Worm (Caenorhabditis elegans) whole organism, midembryonic: ENCODE results near the gene Y48C3A.14.

ENCODE experiments used
- T22C8.4 ChIP-seq: fragments of 200-800 bp; sonication (Bioruptor generic); IDR thresholded peaks from 2 replicates; pipeline ENCODE4 v1.3.6; 2022; ENCODE audit warnings: missing genetic modification characterization, missing compliant biosample characterization
- cog-1 ChIP-seq: sonication (generic microtip); optimal IDR thresholded peaks from 2 replicates; lab custom pipeline; 2016; ENCODE audit warnings: missing genetic modification characterization, missing compliant biosample characterization
- flt-1 ChIP-seq: fragments of 200-800 bp; sonication (Bioruptor generic); IDR thresholded peaks from 2 replicates; pipeline ENCODE4 v1.3.6; 2022; ENCODE audit warnings: missing genetic modification characterization, missing compliant biosample characterization
- klf-2 ChIP-seq: fragments of 200-800 bp; sonication (Bioruptor generic); conservative IDR thresholded peaks from 2 replicates; pipeline ENCODE4 v1.3.6; 2022; ENCODE audit warnings: missing genetic modification reagents, missing genetic modification characterization, missing compliant biosample characterization
- med-1 ChIP-seq: sonication (generic microtip); optimal IDR thresholded peaks from 2 replicates; lab custom pipeline; 2017; ENCODE audit warnings: missing genetic modification characterization, mild to moderate bottlenecking, missing compliant biosample characterization, antibody characterized with exemption, missing genetic modification reagents; ENCODE audit not compliant: insufficient read depth
- ref-1 ChIP-seq: fragments of 200-800 bp; sonication (Bioruptor generic); conservative IDR thresholded peaks from 2 replicates; pipeline ENCODE4 v1.3.6; 2022; ENCODE audit warnings: missing genetic modification reagents, missing genetic modification characterization, missing compliant biosample characterization
- tab-1 ChIP-seq: fragments of 200-800 bp; sonication (Bioruptor generic); IDR thresholded peaks from 2 replicates; pipeline ENCODE4 v1.3.6; 2022; ENCODE audit warnings: missing genetic modification characterization, missing compliant biosample characterization
- ztf-23 ChIP-seq: fragments of 200-800 bp; sonication (Bioruptor generic); IDR thresholded peaks from 2 replicates; pipeline ENCODE4 v1.3.6; 2022; ENCODE audit warnings: missing genetic modification reagents, missing genetic modification characterization, missing compliant biosample characterization
- ztf-29 ChIP-seq: fragments of 200-800 bp; sonication (Bioruptor generic); IDR thresholded peaks from 2 replicates; pipeline ENCODE4 v1.3.6; 2022; ENCODE audit warnings: missing genetic modification reagents, missing genetic modification characterization, missing compliant biosample characterization

DNA sequence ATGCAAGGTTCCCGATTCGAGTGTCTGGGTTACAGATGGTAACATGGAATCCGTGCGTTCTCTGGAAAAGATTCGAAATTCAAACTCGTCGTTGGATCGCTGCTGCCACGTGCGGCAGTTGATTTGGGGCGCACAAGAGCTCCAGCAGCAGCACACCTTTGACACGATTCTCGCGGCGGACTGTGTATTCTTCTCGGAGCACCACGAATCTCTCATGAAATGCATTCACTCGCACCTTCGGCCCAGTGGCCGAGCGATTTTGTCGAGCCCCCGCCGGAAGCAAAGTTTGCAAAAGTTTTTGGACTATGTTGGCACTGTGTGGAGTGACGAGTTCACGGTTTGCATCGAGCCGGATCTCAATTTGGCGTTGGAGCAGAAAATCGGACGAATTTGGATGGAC, 27.0 kb downstream of the Y48C3A.14 start:
- TF ChIP-seq ref-1 (GFP tag; lab: Robert Waterston, UW) (no peak), T22C8.4 (GFP tag; lab: Robert Waterston, UW) (no peak), ztf-29 (no peak), cog-1 (tag; lab: Kevin White, UChicago) (no peak), med-1 (GFP tag; lab: Kevin White, UChicago) (no peak), flt-1 (GFP tag; lab: Robert Waterston, UW) (no peak), ztf-23 (GFP tag; lab: Robert Waterston, UW) (no peak), tab-1 (no peak), klf-2 (no peak)
